Worm (Caenorhabditis elegans): ENCODE measurements around the gene cyn-7.

Gene cyn-7

ce11 chrV:15187083-15188057 lies at the start of gene cyn-7, which contains the start of gene bath-36:
Gene cyn-7, minus strand, starts transcription at chrV:15187378.
Gene bath-36, plus strand, starts transcription at chrV:15187888.
- TF ChIP-seq mep-1 (tag; optimal IDR thresholded peaks at IDR 0.05) (peak; percentile 85), ceh-82 (tag; optimal IDR thresholded peaks at IDR 0.05) (peak; percentile 58 to 76 (median 71)), skn-1 (tag; optimal IDR thresholded peaks at IDR 0.05) (peak; percentile 55), efl-1 (optimal IDR thresholded peaks at IDR 0.05) (peak; percentile 75 to 84), efl-1 (GFP tag; optimal IDR thresholded peaks at IDR 0.05 in 1 of 2) (peak; percentile 82 to 98), ztf-11 (tag; optimal IDR thresholded peaks at IDR 0.05) (peak in 1 of 2 experiments; percentile 44), rnt-1 (tag; optimal IDR thresholded peaks at IDR 0.05) (peak; percentile 70), alr-1 (tag; optimal IDR thresholded peaks at IDR 0.05; ENCODE audit: borderline replicate concordance) (no peak), nhr-90 (tag; optimal IDR thresholded peaks at IDR 0.05; ENCODE audit: poor library complexity) (peak; percentile 87), elt-2 (tag; optimal IDR thresholded peaks at IDR 0.05) (peak; percentile 74), snu-23 (GFP tag; optimal IDR thresholded peaks at IDR 0.05) (peak; percentile 94), nhr-71 (tag; optimal IDR thresholded peaks at IDR 0.05) (peak; percentile 92), isw-1 (GFP tag; IDR thresholded peaks at IDR 0.05) (peak; percentile 67), lin-39 (tag; optimal IDR thresholded peaks at IDR 0.05) (peak; percentile 55), ceh-88 (GFP tag; IDR thresholded peaks at IDR 0.05) (peak; percentile 20; the same call in 1 of the 2 replicates), lin-15B (tag; optimal IDR thresholded peaks at IDR 0.05) (peak; percentile 58), sup-37 (GFP tag; optimal IDR thresholded peaks at IDR 0.05) (no peak), ceh-8 (GFP tag; optimal IDR thresholded peaks at IDR 0.05) (no peak), C34B4.2 (tag; optimal IDR thresholded peaks at IDR 0.05) (no peak), ama-1 (optimal IDR thresholded peaks at IDR 0.05) (no peak), Y116A8C.19 (tag; optimal IDR thresholded peaks at IDR 0.05; ENCODE audit: borderline replicate concordance) (no peak), zip-4 (GFP tag; optimal IDR thresholded peaks at IDR 0.05) (peak; percentile 42), efl-3 (GFP tag; optimal IDR thresholded peaks at IDR 0.05) (no peak), tbx-2 (tag; optimal IDR thresholded peaks at IDR 0.05) (peak; percentile 83), nhr-76 (tag; optimal IDR thresholded peaks at IDR 0.05) (no peak), nhr-47 (tag; optimal IDR thresholded peaks at IDR 0.05) (peak; percentile 90), nhr-77 (tag; optimal IDR thresholded peaks at IDR 0.05) (no peak), sox-4 (tag; optimal IDR thresholded peaks at IDR 0.05) (peak; percentile 30), unc-30 (tag; optimal IDR thresholded peaks at IDR 0.05) (no peak), tlp-1 (tag; optimal IDR thresholded peaks at IDR 0.05) (no peak), ets-5 (GFP tag; IDR thresholded peaks at IDR 0.05) (no peak), irx-1 (tag; optimal IDR thresholded peaks at IDR 0.05) (peak; percentile 69), nhr-28 (tag; optimal IDR thresholded peaks at IDR 0.05) (no peak), nhr-20 (tag; optimal IDR thresholded peaks at IDR 0.05) (peak; percentile 92), aly-2 (tag; optimal IDR thresholded peaks at IDR 0.05) (no peak), mef-2 (tag; optimal IDR thresholded peaks at IDR 0.05) (peak; percentile 1), fkh-4 (tag; optimal IDR thresholded peaks at IDR 0.05; ENCODE audit: borderline replicate concordance) (no peak), pqm-1 (tag; optimal IDR thresholded peaks at IDR 0.05) (no peak), fkh-8 (tag; optimal IDR thresholded peaks at IDR 0.05) (peak; percentile 86), ceh-63 (GFP tag; optimal IDR thresholded peaks at IDR 0.05) (no peak), C04F5.9 (tag; optimal IDR thresholded peaks at IDR 0.05) (peak; percentile 21), lin-14 (GFP tag; optimal IDR thresholded peaks at IDR 0.05) (peak; percentile 93), pag-3 (tag; optimal IDR thresholded peaks at IDR 0.05; ENCODE audit: borderline replicate concordance, insufficient read depth) (peak; percentile 18), unc-62 (GFP tag; optimal IDR thresholded peaks at IDR 0.05) (no peak), blmp-1 (tag; optimal IDR thresholded peaks at IDR 0.05) (peak; percentile 98), F16B12.6 (tag; optimal IDR thresholded peaks at IDR 0.05) (peak; percentile 92), egl-13 (tag; optimal IDR thresholded peaks at IDR 0.05) (peak; percentile 75), fos-1 (tag; optimal IDR thresholded peaks at IDR 0.05) (peak; percentile 40), hlh-17 (GFP tag; optimal IDR thresholded peaks at IDR 0.05; ENCODE audit: borderline replicate concordance) (no peak), lin-35 (GFP tag; optimal IDR thresholded peaks at IDR 0.05) (peak; percentile 83 to 84)
